Worm (Caenorhabditis elegans): ENCODE data around the gene catp-8.

The catp-8 gene

DNA sequence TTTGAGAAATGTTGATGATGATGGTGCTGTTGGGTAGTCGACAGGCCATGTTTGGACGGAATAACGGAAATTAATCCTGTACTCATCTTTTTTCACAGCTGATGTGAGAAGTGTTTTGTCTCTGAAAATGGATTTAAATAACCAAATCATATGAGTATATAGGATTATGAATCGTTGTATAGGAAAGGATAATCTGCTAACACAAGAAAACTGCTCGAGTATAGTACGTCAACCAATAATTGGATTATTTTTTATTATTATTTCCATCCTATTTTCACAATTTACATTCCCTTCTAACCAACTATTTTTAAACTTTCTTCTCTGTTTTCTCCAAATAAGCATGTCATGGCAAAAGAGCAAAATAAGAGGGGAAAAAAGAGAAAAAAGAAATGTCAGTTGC is 43.3 kb downstream of the catp-8 start (continued):
- no peak for TF ChIP-seq akir-1 (GFP tag; optimal IDR thresholded peaks at IDR 0.05)
- no peak for TF ChIP-seq attf-6 (GFP tag; IDR thresholded peaks at IDR 0.05)

DNA sequence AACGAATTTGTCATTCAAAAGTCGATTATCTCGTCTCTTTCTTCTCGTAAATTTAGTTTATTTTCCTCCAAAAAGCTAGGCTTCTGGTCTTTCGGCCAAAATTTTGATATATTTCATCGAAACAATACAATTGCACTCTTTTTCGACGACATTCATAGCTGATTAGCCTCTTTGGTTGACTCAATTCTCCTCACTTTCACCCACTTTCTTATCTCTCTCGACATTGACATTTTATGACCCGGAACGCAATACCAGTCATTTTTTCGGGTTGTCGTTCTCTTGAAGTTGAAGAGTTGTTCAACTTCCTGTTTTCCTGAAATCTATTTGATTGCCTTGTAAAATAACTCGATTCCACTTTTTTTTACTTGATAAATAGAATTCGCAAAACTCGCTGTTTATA is 44.5 kb downstream of the catp-8 start:
- TF ChIP-seq nhr-27 (tag; optimal IDR thresholded peaks at IDR 0.05) (no peak), nhr-80 (tag; optimal IDR thresholded peaks at IDR 0.05) (peak; percentile 71), dox-1 (GFP tag; IDR thresholded peaks at IDR 0.05) (peak; percentile 41; the same call in 1 of the 2 replicates), ceh-91 (GFP tag; IDR thresholded peaks at IDR 0.05) (no peak), ets-4 (GFP tag; optimal IDR thresholded peaks at IDR 0.05) (peak; percentile 21)

DNA sequence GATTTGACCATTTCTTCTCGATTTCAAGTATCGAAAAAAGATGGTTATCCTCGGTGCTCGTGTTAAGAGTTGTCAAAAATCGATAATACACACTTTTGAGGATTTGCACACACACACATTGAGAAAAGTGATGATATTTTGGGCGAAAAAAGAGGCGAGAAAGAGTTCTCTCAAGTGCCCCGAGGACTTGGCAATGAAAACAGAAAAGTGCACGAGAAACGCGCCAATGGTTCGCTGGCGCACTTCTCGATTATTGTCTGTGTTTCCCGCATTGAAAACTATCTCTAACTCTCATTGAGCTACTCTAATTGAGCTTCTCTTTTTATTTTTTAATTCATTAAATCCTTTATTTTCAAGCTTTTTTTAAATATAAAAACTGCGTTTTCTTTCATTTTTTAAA is 45.3 kb downstream of the catp-8 start:
- peak; percentile 4 for TF ChIP-seq snpc-4 (GFP tag; optimal IDR thresholded peaks at IDR 0.05)
- TF ChIP-seq snpc-4 (tag; optimal IDR thresholded peaks at IDR 0.05) = peak in 1 of 4 experiments; percentile 7
- TF ChIP-seq efl-1 (GFP tag; optimal IDR thresholded peaks at IDR 0.05) = no peak
- TF ChIP-seq snpc-3.4 (tag; optimal IDR thresholded peaks at IDR 0.05) = no peak
- no peak for TF ChIP-seq nhr-80 (tag; optimal IDR thresholded peaks at IDR 0.05)
- no peak for TF ChIP-seq nfyb-1 (GFP tag; IDR thresholded peaks at IDR 0.05)
- TF ChIP-seq F39B2.1 (GFP tag; IDR thresholded peaks at IDR 0.05) = no peak
- no peak for TF ChIP-seq aptf-3 (GFP tag; IDR thresholded peaks at IDR 0.05)
- no peak for TF ChIP-seq fkh-3 (tag; optimal IDR thresholded peaks at IDR 0.05)
- no peak; the same call in none of the 2 replicates for TF ChIP-seq F33H1.4 (GFP tag; IDR thresholded peaks at IDR 0.05)
- no peak for TF ChIP-seq cebp-2 (GFP tag; IDR thresholded peaks at IDR 0.05)
- no peak for TF ChIP-seq atf-7 (tag; optimal IDR thresholded peaks at IDR 0.05)
- TF ChIP-seq tbp1 (GFP tag; optimal IDR thresholded peaks at IDR 0.05) = no peak
- TF ChIP-seq B0019.2 (GFP tag; conservative IDR thresholded peaks at IDR 0.05) = 0 out of 2 replicates have a peak, but pooled peaks have one; percentile 35
- no peak for TF ChIP-seq him-1 (tag; optimal IDR thresholded peaks at IDR 0.05)
- TF ChIP-seq Y56A3A.18 (GFP tag; IDR thresholded peaks at IDR 0.05) = no peak
- no peak for TF ChIP-seq Y79H2A.3 (GFP tag; conservative IDR thresholded peaks at IDR 0.05)
- TF ChIP-seq mes-4 (tag; optimal IDR thresholded peaks at IDR 0.05) = no peak
- no peak for TF ChIP-seq sdz-38 (tag; optimal IDR thresholded peaks at IDR 0.05)
- TF ChIP-seq lag-1 (GFP tag; IDR thresholded peaks at IDR 0.05) = no peak
- no peak for TF ChIP-seq snpc-1.1 (tag; optimal IDR thresholded peaks at IDR 0.05; ENCODE audit: insufficient read depth)
- TF ChIP-seq madf-8 (GFP tag; conservative IDR thresholded peaks at IDR 0.05) = no peak
- no peak for TF ChIP-seq nhr-120 (GFP tag; IDR thresholded peaks at IDR 0.05)
- no peak for TF ChIP-seq F10E7.11 (tag; optimal IDR thresholded peaks at IDR 0.05)
- TF ChIP-seq nfya-2 (GFP tag; IDR thresholded peaks at IDR 0.05) = no peak
- peak; percentile 32; the same call in 1 of the 2 replicates for TF ChIP-seq hmg-1.2 (GFP tag; IDR thresholded peaks at IDR 0.05)
- peak; percentile 65 for TF ChIP-seq ceh-27 (GFP tag; optimal IDR thresholded peaks at IDR 0.05)
- no peak for TF ChIP-seq attf-3 (GFP tag; conservative IDR thresholded peaks at IDR 0.05)
- no peak for TF ChIP-seq cebp-1 (GFP tag; IDR thresholded peaks at IDR 0.05)
- no peak for TF ChIP-seq cebp-1 (tag; optimal IDR thresholded peaks at IDR 0.05)
- no peak for TF ChIP-seq madf-6 (GFP tag; IDR thresholded peaks at IDR 0.05)
- peak; percentile 72; the same call in 1 of the 2 replicates for TF ChIP-seq pbrm-1 (GFP tag; IDR thresholded peaks at IDR 0.05)
- TF ChIP-seq sptf-2 (GFP tag; optimal IDR thresholded peaks at IDR 0.05) = no peak
- TF ChIP-seq hrde-1 (tag; optimal IDR thresholded peaks at IDR 0.05; ENCODE audit: borderline replicate concordance) = no peak
- TF ChIP-seq F23B12.7 (tag; optimal IDR thresholded peaks at IDR 0.05; ENCODE audit: insufficient read depth) = no peak
- no peak; the same call in 1 of the 2 replicates for TF ChIP-seq dox-1 (GFP tag; IDR thresholded peaks at IDR 0.05)
- TF ChIP-seq nhr-27 (tag; optimal IDR thresholded peaks at IDR 0.05) = no peak
- TF ChIP-seq athp-1 (tag; optimal IDR thresholded peaks at IDR 0.05) = no peak
- TF ChIP-seq egl-44 (GFP tag; IDR thresholded peaks at IDR 0.05) = no peak
- TF ChIP-seq C17E4.6 (GFP tag; IDR thresholded peaks at IDR 0.05) = no peak
- TF ChIP-seq ztf-3 (GFP tag; optimal IDR thresholded peaks at IDR 0.05) = no peak

All from whole organism, young adult.